Fruit fly (Drosophila melanogaster): ENCODE measurements around the gene Cpr78Cc.
A peak's percentile ranks its signal among the peaks of the same experiment; 100 is the strongest.

The Cpr78Cc gene

dm6 chr3L:21298375-21298774 lies 2.0 kb upstream of the Cpr78Cc start, which contains the start of gene CG43702:
Gene CG43702 (plus strand): TSS chr3L:21298675.
- no peak for TF ChIP-seq Ptx1 (GFP tag; IDR thresholded peaks at IDR 0.05)
- TF ChIP-seq ci (GFP tag; IDR thresholded peaks at IDR 0.05), result no peak
- peak; percentile 22 for TF ChIP-seq sens (GFP tag)
- no peak for TF ChIP-seq CG12391 (tag; optimal IDR thresholded peaks at IDR 0.05)

dm6 chr3L:21299203-21299602 lies 1.2 kb upstream of the Cpr78Cc start:
- TF ChIP-seq abd-A (tag; optimal IDR thresholded peaks at IDR 0.05) (peak; percentile 86), bowl (GFP tag; IDR thresholded peaks at IDR 0.05) (no peak), fu2 (GFP tag; optimal IDR thresholded peaks at IDR 0.05) (no peak), chinmo (GFP tag; IDR thresholded peaks at IDR 0.05; ENCODE audit: partially characterized antibody) (0 out of 4 replicates have a peak, but pooled peaks have one; percentile 37), sd (tag; optimal IDR thresholded peaks at IDR 0.05) (peak; percentile 82), CG13894 (tag; optimal IDR thresholded peaks at IDR 0.05) (peak; percentile 45)

dm6 chr3L:21301737-21302487 lies 1.5 kb downstream of the Cpr78Cc start:
- no peak for TF ChIP-seq CG3281 (GFP tag; optimal IDR thresholded peaks at IDR 0.05)
- TF ChIP-seq kay (GFP tag; optimal IDR thresholded peaks at IDR 0.05), result no peak
- peak in 1 of 2 experiments; percentile 40 for TF ChIP-seq Pdp1 (GFP tag; optimal IDR thresholded peaks at IDR 0.05)
- peak; percentile 56 for TF ChIP-seq CG10431 (GFP tag; optimal IDR thresholded peaks at IDR 0.05)
- TF ChIP-seq Gsc (GFP tag; IDR thresholded peaks at IDR 0.05), result no peak
- no peak for TF ChIP-seq CG17359 (tag; optimal IDR thresholded peaks at IDR 0.05)
- TF ChIP-seq CG12942 (GFP tag; optimal IDR thresholded peaks at IDR 0.05), result no peak
- TF ChIP-seq grau (tag; optimal IDR thresholded peaks at IDR 0.05), result peak; percentile 18
- no peak for TF ChIP-seq luna (GFP tag; optimal IDR thresholded peaks at IDR 0.05)
- TF ChIP-seq CG12769 (tag; optimal IDR thresholded peaks at IDR 0.05), result peak; percentile 49
- no peak for TF ChIP-seq fu2 (GFP tag; optimal IDR thresholded peaks at IDR 0.05)
- 0 out of 3 replicates have a peak, but pooled peaks have one; percentile 45 for TF ChIP-seq CG2199 (GFP tag; IDR thresholded peaks at IDR 0.05)
- no peak for TF ChIP-seq fd64A (GFP tag; optimal IDR thresholded peaks at IDR 0.05)
- peak; percentile 96 for TF ChIP-seq Blimp-1 (GFP tag; optimal IDR thresholded peaks at IDR 0.05)
- peak; percentile 5 for TF ChIP-seq sd (tag; optimal IDR thresholded peaks at IDR 0.05)
- TF ChIP-seq jigr1 (GFP tag; IDR thresholded peaks at IDR 0.05), result no peak

- TF ChIP-seq dysf (GFP tag; IDR thresholded peaks at IDR 0.05), result 0 out of 3 replicates have a peak, but pooled peaks have one; percentile 7
- TF ChIP-seq Gsc (GFP tag; IDR thresholded peaks at IDR 0.05), result 0 out of 2 replicates have a peak, but pooled peaks have one; percentile 14
- no peak for TF ChIP-seq so (GFP tag; IDR thresholded peaks at IDR 0.05)
- TF ChIP-seq NC2α (GFP tag; optimal IDR thresholded peaks at IDR 0.05), result no peak
- no peak for TF ChIP-seq CG17802 (tag; optimal IDR thresholded peaks at IDR 0.05)
- TF ChIP-seq CG12071 (GFP tag; optimal IDR thresholded peaks at IDR 0.05), result no peak
- no peak for TF ChIP-seq ttk (GFP tag; IDR thresholded peaks at IDR 0.05)
Observed at dm6 chr3L:21302493-21302892, 2.1 kb downstream of the Cpr78Cc start.

- TF ChIP-seq grn (GFP tag; optimal IDR thresholded peaks at IDR 0.05) (peak; percentile 17), CG32532 (GFP tag; IDR thresholded peaks at IDR 0.05) (0 out of 2 replicates have a peak, but pooled peaks have one; percentile 9), psq (GFP tag; optimal IDR thresholded peaks at IDR 0.05) (no peak), CG14014 (GFP tag; IDR thresholded peaks at IDR 0.05) (peak; percentile 21; the same call in 1 of the 2 replicates), sens (GFP tag) (peak; percentile 48), sug (tag; optimal IDR thresholded peaks at IDR 0.05) (peak; percentile 31), h (optimal IDR thresholded peaks at IDR 0.05) (no peak), GATAe (GFP tag; conservative IDR thresholded peaks at IDR 0.05) (peak; percentile 75)
Observed at dm6 chr3L:21303659-21304058, 3.3 kb downstream of the Cpr78Cc start.
